Worm (Caenorhabditis elegans) whole organism, mixed stage, embryonic: ENCODE data around the gene R04F11.2.

Experiments used
- M03D4.4 ChIP-seq: sonication (generic microtip); optimal IDR thresholded peaks from 2 replicates; lab custom pipeline; 2017; ENCODE audit warnings: mild to moderate bottlenecking, missing genetic modification characterization, missing compliant biosample characterization
- bed-3 ChIP-seq: fragments of 200-800 bp; sonication (Bioruptor generic); optimal IDR thresholded peaks from 3 replicates; lab custom pipeline; 2018; ENCODE audit warnings: mild to moderate bottlenecking, missing genetic modification characterization, moderate library complexity, missing compliant biosample characterization
- ceh-39 ChIP-seq: fragments of 150-350 bp; optimal IDR thresholded peaks from 2 replicates; lab custom pipeline; 2014; ENCODE audit warnings: missing biosample characterization, missing genetic modification characterization
- ceh-43 ChIP-seq: fragments of 200-800 bp; sonication (Bioruptor generic); optimal IDR thresholded peaks from 2 replicates; lab custom pipeline; 2018; ENCODE audit warnings: mild to moderate bottlenecking, missing genetic modification characterization, moderate library complexity, missing compliant biosample characterization
- ceh-83 ChIP-seq: fragments of 200-800 bp; sonication (Bioruptor generic); optimal IDR thresholded peaks from 2 replicates; lab custom pipeline; 2018; ENCODE audit warnings: mild to moderate bottlenecking, missing genetic modification characterization, missing compliant biosample characterization
- ces-1 ChIP-seq: fragments of 150-350 bp; optimal IDR thresholded peaks from 2 replicates; lab custom pipeline; 2014; ENCODE audit warnings: missing biosample characterization, missing genetic modification reagents, missing genetic modification characterization
- cnd-1 ChIP-seq: fragments of 200-800 bp; sonication (Bioruptor generic); optimal IDR thresholded peaks from 2 replicates; lab custom pipeline; 2018; ENCODE audit warnings: mild to moderate bottlenecking, missing genetic modification characterization, missing compliant biosample characterization
- drap-1 ChIP-seq: fragments of 200-800 bp; sonication (Bioruptor generic); optimal IDR thresholded peaks from 3 replicates; lab custom pipeline; 2018; ENCODE audit warnings: mild to moderate bottlenecking, missing genetic modification characterization, missing compliant biosample characterization
- elt-1 ChIP-seq: sonication (generic microtip); optimal IDR thresholded peaks from 2 replicates; lab custom pipeline; 2017; ENCODE audit warnings: missing genetic modification characterization, mild to moderate bottlenecking, missing compliant biosample characterization, antibody characterized with exemption, moderate library complexity, borderline replicate concordance; ENCODE audit not compliant: insufficient read depth
- elt-3 ChIP-seq: fragments of 150-350 bp; optimal IDR thresholded peaks from 2 replicates; lab custom pipeline; 2014; ENCODE audit warnings: missing biosample characterization, missing genetic modification characterization
- flh-1 ChIP-seq: fragments of 200-800 bp; sonication (Bioruptor generic); optimal IDR thresholded peaks from 2 replicates; lab custom pipeline; 2018; ENCODE audit warnings: mild to moderate bottlenecking, missing genetic modification characterization, moderate library complexity, missing compliant biosample characterization
- ham-2 ChIP-seq: fragments of 200-800 bp; sonication (Bioruptor generic); optimal IDR thresholded peaks from 2 replicates; lab custom pipeline; 2018; ENCODE audit warnings: mild to moderate bottlenecking, missing genetic modification characterization, missing compliant biosample characterization
- hlh-1 ChIP-seq: fragments of 150-350 bp; optimal IDR thresholded peaks from 2 replicates; lab custom pipeline; 2014; ENCODE audit warnings: missing biosample characterization, missing genetic modification reagents, missing genetic modification characterization
- lin-13 ChIP-seq: fragments of 150-350 bp; optimal IDR thresholded peaks from 2 replicates; lab custom pipeline; 2014; ENCODE audit warnings: missing biosample characterization, missing genetic modification characterization
- lsy-2 ChIP-seq: fragments of 150-350 bp; optimal IDR thresholded peaks from 2 replicates; lab custom pipeline; 2014; ENCODE audit warnings: missing biosample characterization, missing genetic modification characterization
- mab-5 ChIP-seq: fragments of 150-350 bp; optimal IDR thresholded peaks from 2 replicates; lab custom pipeline; 2014; ENCODE audit warnings: missing biosample characterization, missing genetic modification characterization
- mep-1 ChIP-seq: fragments of 150-350 bp; optimal IDR thresholded peaks from 2 replicates; lab custom pipeline; 2017; ENCODE audit warnings: missing biosample characterization, missing genetic modification reagents, missing genetic modification characterization, inconsistent platforms
- mls-2 ChIP-seq: sonication (generic microtip); optimal IDR thresholded peaks from 2 replicates; lab custom pipeline; 2016; ENCODE audit warnings: mild to moderate bottlenecking, missing genetic modification characterization, moderate library complexity, missing compliant biosample characterization
- nhr-12 ChIP-seq: fragments of 150-350 bp; optimal IDR thresholded peaks from 2 replicates; lab custom pipeline; 2014; ENCODE audit warnings: missing biosample characterization, missing genetic modification characterization
- nhr-2 ChIP-seq: fragments of 150-350 bp; optimal IDR thresholded peaks from 2 replicates; lab custom pipeline; 2014; ENCODE audit warnings: missing biosample characterization, missing genetic modification characterization
- nhr-237 ChIP-seq: fragments of 150-350 bp; optimal IDR thresholded peaks from 2 replicates; lab custom pipeline; 2014; ENCODE audit warnings: missing biosample characterization, missing genetic modification characterization
- nhr-76 ChIP-seq: sonication (generic microtip); optimal IDR thresholded peaks from 2 replicates; lab custom pipeline; 2017; ENCODE audit warnings: missing biosample characterization, missing genetic modification characterization
- pha-4 ChIP-seq: fragments of 150-350 bp; optimal IDR thresholded peaks from 2 replicates; lab custom pipeline; 2018; ENCODE audit warnings: missing biosample characterization, missing genetic modification reagents, missing genetic modification characterization
- sem-2 ChIP-seq: fragments of 200-800 bp; sonication (Bioruptor generic); optimal IDR thresholded peaks from 2 replicates; lab custom pipeline; 2018; ENCODE audit warnings: mild to moderate bottlenecking, missing genetic modification characterization, missing compliant biosample characterization
- sptf-1 ChIP-seq: sonication (generic microtip); optimal IDR thresholded peaks from 2 replicates; lab custom pipeline; 2017; ENCODE audit warnings: mild to moderate bottlenecking, missing genetic modification characterization, moderate library complexity, missing compliant biosample characterization
- tbx-8 ChIP-seq: fragments of 200-800 bp; sonication (Bioruptor generic); optimal IDR thresholded peaks from 2 replicates; lab custom pipeline; 2018; ENCODE audit warnings: mild to moderate bottlenecking, missing genetic modification characterization, moderate library complexity, missing compliant biosample characterization
- unc-120 ChIP-seq: sonication (generic microtip); optimal IDR thresholded peaks from 2 replicates; lab custom pipeline; 2017; ENCODE audit warnings: missing genetic modification characterization, missing compliant biosample characterization; ENCODE audit not compliant: poor library complexity, severe bottlenecking
- unc-62 ChIP-seq: fragments of 150-350 bp; optimal IDR thresholded peaks from 2 replicates; lab custom pipeline; 2014; ENCODE audit warnings: missing biosample characterization, missing genetic modification reagents, missing genetic modification characterization
- zip-8 ChIP-seq: fragments of 150-350 bp; optimal IDR thresholded peaks from 2 replicates; lab custom pipeline; 2014; ENCODE audit warnings: missing biosample characterization, missing genetic modification characterization
- ztf-11 ChIP-seq: fragments of 150-350 bp; optimal IDR thresholded peaks from 2 replicates; lab custom pipeline; 2014; ENCODE audit warnings: missing biosample characterization, missing genetic modification characterization

The R04F11.2 gene

ce11 chrV:12276946-12277345, 41.2 kb upstream of the R04F11.2 start, which contains the start of gene bnc-1:
Gene bnc-1 (minus strand): TSS chrV:12277046.
- no peak for TF ChIP-seq drap-1
- TF ChIP-seq nhr-12 (tag; lab: Kevin White, UChicago), result no peak
- TF ChIP-seq hlh-1 (tag; lab: Kevin White, UChicago), result no peak
- no peak for TF ChIP-seq lin-13 (tag; lab: Kevin White, UChicago)
- TF ChIP-seq zip-8 (tag; lab: Kevin White, UChicago), result no peak
- no peak for TF ChIP-seq ceh-39 (tag; lab: Kevin White, UChicago)
- TF ChIP-seq ceh-83 (GFP tag; lab: Kevin White, UChicago), result no peak
- TF ChIP-seq mls-2 (tag; lab: Kevin White, UChicago), result no peak
- no peak for TF ChIP-seq cnd-1 (tag; lab: Kevin White, UChicago)
- no peak for TF ChIP-seq nhr-237 (tag; lab: Kevin White, UChicago)
- TF ChIP-seq nhr-76 (tag; lab: Kevin White, UChicago), result no peak
- no peak for TF ChIP-seq ham-2 (GFP tag; lab: Kevin White, UChicago)
- no peak for TF ChIP-seq bed-3 (GFP tag; lab: Kevin White, UChicago)
- no peak for TF ChIP-seq M03D4.4 (tag; lab: Kevin White, UChicago)
- TF ChIP-seq unc-62, result no peak
- TF ChIP-seq ces-1, result no peak
- no peak for TF ChIP-seq ztf-11 (tag; lab: Kevin White, UChicago)

ce11 chrV:12281508-12281907, 36.7 kb upstream of the R04F11.2 start:
- TF ChIP-seq zip-8 (tag; lab: Kevin White, UChicago), result peak; percentile 60
- peak; percentile 57 for TF ChIP-seq nhr-2
- TF ChIP-seq unc-62, result no peak
- no peak for TF ChIP-seq sem-2 (GFP tag; lab: Kevin White, UChicago)
- no peak for TF ChIP-seq ces-1
- TF ChIP-seq, all 35 proteins: peak for 2

ce11 chrV:12283187-12283586, 35.0 kb upstream of the R04F11.2 start, which contains the start of gene F55C5.10:
Gene F55C5.10 (plus strand): TSS chrV:12283487.
- TF ChIP-seq zip-8 (tag; lab: Kevin White, UChicago) (no peak), ceh-43 (no peak), ham-2 (GFP tag; lab: Kevin White, UChicago) (no peak)

ce11 chrV:12287667-12288066, 30.5 kb upstream of the R04F11.2 start:
- TF ChIP-seq unc-62 (peak; percentile 13), ham-2 (GFP tag; lab: Kevin White, UChicago) (no peak), elt-3 (tag; lab: Kevin White, UChicago) (no peak), drap-1 (no peak), cnd-1 (tag; lab: Kevin White, UChicago) (no peak)

ce11 chrV:12288577-12288976, 29.6 kb upstream of the R04F11.2 start, which contains the start of gene rskd-1:
Gene rskd-1 (minus strand): TSS chrV:12288615.
- no peak for TF ChIP-seq lin-13 (tag; lab: Kevin White, UChicago)
- TF ChIP-seq pha-4 (tag; lab: Kevin White, UChicago), result peak; percentile 45
- TF ChIP-seq tbx-8 (GFP tag; lab: Kevin White, UChicago), result no peak

ce11 chrV:12291587-12291986, 26.6 kb upstream of the R04F11.2 start, which contains the start of the genes srpa-68 and srh-16:
Gene srpa-68 (minus strand): TSS chrV:12291658.
Gene srh-16 (plus strand): TSS chrV:12291861.
- TF ChIP-seq nhr-76 (tag; lab: Kevin White, UChicago), result no peak
- peak; percentile 60 for TF ChIP-seq ceh-83 (GFP tag; lab: Kevin White, UChicago)
- TF ChIP-seq cnd-1 (tag; lab: Kevin White, UChicago), result peak; percentile 73
- no peak for TF ChIP-seq mab-5 (tag; lab: Kevin White, UChicago)
- TF ChIP-seq zip-8 (tag; lab: Kevin White, UChicago), result no peak
- peak; percentile 81 for TF ChIP-seq M03D4.4 (tag; lab: Kevin White, UChicago)
- peak; percentile 82 for TF ChIP-seq lin-13 (tag; lab: Kevin White, UChicago)
- TF ChIP-seq mep-1 (tag; lab: Kevin White, UChicago), result peak; percentile 94
- no peak for TF ChIP-seq sem-2 (GFP tag; lab: Kevin White, UChicago)
- peak; percentile 73 for TF ChIP-seq ceh-39 (tag; lab: Kevin White, UChicago)
- peak; percentile 38 for TF ChIP-seq hlh-1 (tag; lab: Kevin White, UChicago)
- peak; percentile 38 for TF ChIP-seq mls-2 (tag; lab: Kevin White, UChicago)
- TF ChIP-seq unc-62, result peak; percentile 29
- TF ChIP-seq bed-3 (GFP tag; lab: Kevin White, UChicago), result peak; percentile 39
- peak; percentile 23 for TF ChIP-seq unc-120 (tag; lab: Kevin White, UChicago)
- peak; percentile 24 for TF ChIP-seq ces-1
- peak; percentile 74 for TF ChIP-seq pha-4 (tag; lab: Kevin White, UChicago)
- no peak for TF ChIP-seq nhr-2
- peak; percentile 88 for TF ChIP-seq sptf-1 (tag; lab: Kevin White, UChicago)
- peak; percentile 87 for TF ChIP-seq lsy-2 (tag; lab: Kevin White, UChicago)
- TF ChIP-seq flh-1 (GFP tag; lab: Kevin White, UChicago), result no peak
- peak; percentile 64 for TF ChIP-seq ceh-43
- peak; percentile 64 for TF ChIP-seq nhr-237 (tag; lab: Kevin White, UChicago)
- no peak for TF ChIP-seq elt-1 (tag; lab: Kevin White, UChicago)
- peak; percentile 76 for TF ChIP-seq drap-1
